Worm (Caenorhabditis elegans) whole organism, midembryonic: ENCODE results near the gene C17H11.4.

Experiments used
- ref-1 ChIP-seq: fragments of 200-800 bp; sonication (Bioruptor generic); conservative IDR thresholded peaks from 2 replicates; pipeline ENCODE4 v1.3.6; 2022; ENCODE audit warnings: missing genetic modification reagents, missing genetic modification characterization, missing compliant biosample characterization
- tab-1 ChIP-seq: fragments of 200-800 bp; sonication (Bioruptor generic); IDR thresholded peaks from 2 replicates; pipeline ENCODE4 v1.3.6; 2022; ENCODE audit warnings: missing genetic modification characterization, missing compliant biosample characterization

ce11 chrX:8203684-8204083 lies 22.2 kb upstream of the C17H11.4 start, which contains the start of gene C17H11.6:
- TF ChIP-seq ref-1 (GFP tag; lab: Robert Waterston, UW) (no peak), tab-1 (GFP tag; lab: Robert Waterston, UW) (no peak)
